Worm (Caenorhabditis elegans): ENCODE data around the gene cox-6A.

The cox-6A gene

ce11 chrIII:5108746-5109145 is 27.2 kb downstream of the cox-6A start (continued):
- TF ChIP-seq tbx-2 (tag; optimal IDR thresholded peaks at IDR 0.05): peak; percentile 65
- TF ChIP-seq lin-14 (GFP tag; optimal IDR thresholded peaks at IDR 0.05): peak; percentile 90
- TF ChIP-seq sox-4 (tag; optimal IDR thresholded peaks at IDR 0.05): peak; percentile 36
- peak; percentile 43 for TF ChIP-seq xbp-1 (tag; optimal IDR thresholded peaks at IDR 0.05)

ce11 chrIII:5109401-5109800 is 27.9 kb downstream of the cox-6A start, which contains the start of gene sax-2:
sax-2 (plus strand) TSS chrIII:5109701.
- TF ChIP-seq sox-4 (tag; optimal IDR thresholded peaks at IDR 0.05) (no peak), nhr-71 (tag; optimal IDR thresholded peaks at IDR 0.05) (no peak), pag-3 (tag; optimal IDR thresholded peaks at IDR 0.05; ENCODE audit: borderline replicate concordance, insufficient read depth) (no peak), aly-2 (tag; optimal IDR thresholded peaks at IDR 0.05) (no peak), unc-130 (tag; optimal IDR thresholded peaks at IDR 0.05) (no peak), nhr-47 (tag; optimal IDR thresholded peaks at IDR 0.05) (no peak), lin-14 (GFP tag; optimal IDR thresholded peaks at IDR 0.05) (no peak), ama-1 (optimal IDR thresholded peaks at IDR 0.05) (no peak), efl-1 (optimal IDR thresholded peaks at IDR 0.05) (no peak), efl-1 (GFP tag; optimal IDR thresholded peaks at IDR 0.05 in 1 of 2) (no peak), egl-27 (tag; optimal IDR thresholded peaks at IDR 0.05) (no peak)

ce11 chrIII:5112399-5112798 is 30.9 kb downstream of the cox-6A start:
- TF ChIP-seq ama-1 (optimal IDR thresholded peaks at IDR 0.05) (no peak), mab-9 (GFP tag; IDR thresholded peaks at IDR 0.05) (no peak), alr-1 (tag; optimal IDR thresholded peaks at IDR 0.05; ENCODE audit: borderline replicate concordance) (no peak), lin-35 (GFP tag; optimal IDR thresholded peaks at IDR 0.05) (no peak), efl-3 (GFP tag; optimal IDR thresholded peaks at IDR 0.05) (no peak), tbx-2 (tag; optimal IDR thresholded peaks at IDR 0.05) (no peak), swsn-7 (tag; optimal IDR thresholded peaks at IDR 0.05) (no peak), pag-3 (tag; optimal IDR thresholded peaks at IDR 0.05; ENCODE audit: borderline replicate concordance, insufficient read depth) (no peak), fkh-10 (GFP tag; optimal IDR thresholded peaks at IDR 0.05) (no peak), elt-2 (tag; optimal IDR thresholded peaks at IDR 0.05) (no peak), sup-37 (GFP tag; optimal IDR thresholded peaks at IDR 0.05) (no peak), nhr-47 (tag; optimal IDR thresholded peaks at IDR 0.05) (no peak)

- TF ChIP-seq C34B4.2 (tag; optimal IDR thresholded peaks at IDR 0.05) (no peak), elt-2 (tag; optimal IDR thresholded peaks at IDR 0.05) (peak; percentile 14)
These were observed 31.5 kb downstream of the cox-6A start for ce11 chrIII:5112998-5113397.

- TF ChIP-seq fkh-4 (tag; optimal IDR thresholded peaks at IDR 0.05; ENCODE audit: borderline replicate concordance) (no peak), alr-1 (tag; optimal IDR thresholded peaks at IDR 0.05; ENCODE audit: borderline replicate concordance) (no peak), snu-23 (GFP tag; optimal IDR thresholded peaks at IDR 0.05) (no peak), ces-1 (GFP tag; optimal IDR thresholded peaks at IDR 0.05) (no peak), irx-1 (tag; optimal IDR thresholded peaks at IDR 0.05) (no peak), tlp-1 (tag; optimal IDR thresholded peaks at IDR 0.05) (no peak), fos-1 (tag; optimal IDR thresholded peaks at IDR 0.05) (no peak), ama-1 (optimal IDR thresholded peaks at IDR 0.05) (no peak), grh-1 (GFP tag; IDR thresholded peaks at IDR 0.05) (no peak), sup-37 (GFP tag; optimal IDR thresholded peaks at IDR 0.05) (no peak)
These were observed 37.5 kb downstream of the cox-6A start for ce11 chrIII:5119063-5119462.

- TF ChIP-seq ztf-11 (tag; optimal IDR thresholded peaks at IDR 0.05): peak in 1 of 2 experiments; percentile 52
- TF ChIP-seq hlh-4 (tag; optimal IDR thresholded peaks at IDR 0.05): no peak
- TF ChIP-seq unc-98 (GFP tag; IDR thresholded peaks at IDR 0.05): no peak
- no peak for TF ChIP-seq elt-3 (tag; optimal IDR thresholded peaks at IDR 0.05)
- no peak for TF ChIP-seq ceh-63 (GFP tag; optimal IDR thresholded peaks at IDR 0.05)
- TF ChIP-seq tbx-2 (tag; optimal IDR thresholded peaks at IDR 0.05): peak; percentile 96
These were observed 39.1 kb downstream of the cox-6A start for ce11 chrIII:5120593-5120992.

Measured in whole organism, L1 larva.